Fruit fly (Drosophila melanogaster) whole organism, embryonic: Measurements from ENCODE around the gene T48.
A peak's percentile ranks its signal among the peaks of the same experiment; 100 is the strongest.

ENCODE experiments used
- CG10366 ChIP-seq: fragments of 200-800 bp; sonication (Bioruptor generic); IDR thresholded peaks from 2 replicates; pipeline ENCODE4 v1.3.6; 2022; ENCODE audit warnings: missing biosample characterization, missing genetic modification characterization
- CG10431 ChIP-seq: fragments of 200-800 bp; sonication (Bioruptor generic); optimal IDR thresholded peaks from 3 replicates; lab custom pipeline; 2018; ENCODE audit warnings: missing biosample characterization, mild to moderate bottlenecking, missing genetic modification characterization
- CG11398 ChIP-seq: fragments of 200-800 bp; sonication (Bioruptor generic); optimal IDR thresholded peaks from 2 replicates; lab custom pipeline; 2016; ENCODE audit warnings: missing biosample characterization, missing genetic modification characterization
- CG12071 ChIP-seq: fragments of 200-800 bp; sonication (Bioruptor generic); optimal IDR thresholded peaks from 3 replicates; lab custom pipeline; 2018; ENCODE audit warnings: missing biosample characterization, mild to moderate bottlenecking, missing genetic modification characterization
- CG14965 ChIP-seq: fragments of 200-800 bp; sonication (Bioruptor generic); optimal IDR thresholded peaks from 2 replicates; lab custom pipeline; 2016; ENCODE audit warnings: missing biosample characterization, missing genetic modification characterization, borderline replicate concordance
- CG15269 ChIP-seq: fragments of 200-800 bp; sonication (Bioruptor generic); optimal IDR thresholded peaks from 2 replicates; lab custom pipeline; 2018; ENCODE audit warnings: missing biosample characterization, mild to moderate bottlenecking, missing genetic modification characterization, moderate library complexity
- CG1602 ChIP-seq: fragments of 200-800 bp; sonication (Bioruptor generic); optimal IDR thresholded peaks from 3 replicates; lab custom pipeline; 2016; ENCODE audit warnings: missing biosample characterization, missing genetic modification characterization
- CG17912 ChIP-seq: fragments of 200-800 bp; sonication (Bioruptor generic); optimal IDR thresholded peaks from 2 replicates; lab custom pipeline; 2018; ENCODE audit warnings: missing biosample characterization, mild to moderate bottlenecking, missing genetic modification characterization
- CG2199 ChIP-seq: fragments of 200-800 bp; sonication (Bioruptor generic); IDR thresholded peaks from 3 replicates; pipeline ENCODE4 v1.3.6; 2022; ENCODE audit warnings: missing biosample characterization, missing genetic modification characterization
- CG30020 ChIP-seq: fragments of 200-800 bp; optimal IDR thresholded peaks from 2 replicates; lab custom pipeline; 2019; ENCODE audit warnings: missing biosample characterization, mild to moderate bottlenecking, missing genetic modification characterization, moderate library complexity
- CG31224 ChIP-seq: fragments of 200-800 bp; sonication (Bioruptor generic); IDR thresholded peaks from 2 replicates; pipeline ENCODE4 v1.3.6; 2022; ENCODE audit warnings: missing biosample characterization, missing genetic modification characterization
- CG32532 ChIP-seq: fragments of 200-800 bp; sonication (Bioruptor generic); IDR thresholded peaks from 2 replicates; pipeline ENCODE4 v1.3.6; 2022; ENCODE audit warnings: missing biosample characterization, missing genetic modification characterization
- CG32767 ChIP-seq: fragments of 200-800 bp; sonication (Bioruptor generic); IDR thresholded peaks from 2 replicates; pipeline ENCODE4 v1.3.6; 2022; ENCODE audit warnings: missing biosample characterization, missing genetic modification characterization
- CG34376 ChIP-seq: fragments of 200-800 bp; sonication (Bioruptor generic); optimal IDR thresholded peaks from 2 replicates; lab custom pipeline; 2018; ENCODE audit warnings: missing biosample characterization, mild to moderate bottlenecking, missing genetic modification characterization
- CG3847 ChIP-seq: fragments of 200-800 bp; sonication (Bioruptor generic); IDR thresholded peaks from 2 replicates; pipeline ENCODE4 v1.3.6; 2022; ENCODE audit warnings: missing biosample characterization, missing genetic modification characterization
- CG7357 ChIP-seq: fragments of 200-800 bp; sonication (Bioruptor generic); IDR thresholded peaks from 3 replicates; pipeline ENCODE4 v1.3.6; 2022; ENCODE audit warnings: missing biosample characterization, missing genetic modification characterization
- Camta ChIP-seq: fragments of 200-800 bp; sonication (Bioruptor generic); optimal IDR thresholded peaks from 2 replicates; lab custom pipeline; 2016; ENCODE audit warnings: missing biosample characterization, missing genetic modification characterization
- CkIIα-i1 ChIP-seq: fragments of 200-800 bp; sonication (Bioruptor generic); IDR thresholded peaks from 2 replicates; pipeline ENCODE4 v1.3.6; 2022; ENCODE audit warnings: missing biosample characterization, missing genetic modification characterization
- Dp ChIP-seq: fragments of 200-800 bp; sonication (Bioruptor generic); optimal IDR thresholded peaks from 2 replicates; lab custom pipeline; 2018; ENCODE audit warnings: missing biosample characterization, mild to moderate bottlenecking, missing genetic modification characterization, moderate library complexity
- Ets65A ChIP-seq: fragments of 200-800 bp; sonication (Bioruptor generic); peaks from one replicate; lab custom pipeline; 2016; ENCODE audit warnings: missing biosample characterization, missing genetic modification characterization
- GATAe ChIP-seq: fragments of 200-800 bp; sonication (Bioruptor generic); conservative IDR thresholded peaks from 2 replicates; pipeline ENCODE4 v1.3.6; 2022; ENCODE audit warnings: missing biosample characterization, missing genetic modification characterization
- H15 ChIP-seq: fragments of 200-800 bp; sonication (Bioruptor generic); IDR thresholded peaks from 3 replicates; pipeline ENCODE4 v1.3.6; 2022; ENCODE audit warnings: missing biosample characterization, missing genetic modification characterization
- HHEX ChIP-seq: fragments of 200-800 bp; sonication (Bioruptor generic); optimal IDR thresholded peaks from 3 replicates; lab custom pipeline; 2017; ENCODE audit warnings: missing biosample characterization, mild to moderate bottlenecking, missing genetic modification characterization, missing genetic modification reagents
- Hr39 ChIP-seq: fragments of >200 bp; optimal IDR thresholded peaks from 2 replicates; lab custom pipeline; 2017
- Hr78 ChIP-seq, 2 experiments: fragments of 200-800 bp in 1 of 2; fragments of >200 bp in 1 of 2; sonication (Bioruptor generic) in 1 of 2; optimal IDR thresholded peaks; 2 replicates each; lab custom pipeline; 2017 to 2019; ENCODE audit warnings: missing biosample characterization in 2 of 2, missing genetic modification characterization in 2 of 2, mild to moderate bottlenecking in 1 of 2, moderate library complexity in 1 of 2
- Hsf ChIP-seq: fragments of 200-800 bp; sonication (Bioruptor generic); optimal IDR thresholded peaks from 3 replicates; lab custom pipeline; 2016; ENCODE audit warnings: missing biosample characterization, missing genetic modification characterization
- Lim3 ChIP-seq: fragments of 200-800 bp; sonication (Bioruptor generic); IDR thresholded peaks from 2 replicates; pipeline ENCODE4 v1.3.6; 2022; ENCODE audit warnings: missing biosample characterization, missing genetic modification characterization
- Scr ChIP-seq: fragments of 200-800 bp; sonication (Bioruptor generic); IDR thresholded peaks from 2 replicates; pipeline ENCODE4 v1.3.6; 2022; ENCODE audit warnings: missing biosample characterization, missing genetic modification characterization; ENCODE audit not compliant: partially characterized antibody
- Sin3A ChIP-seq: fragments of >200 bp; optimal IDR thresholded peaks from 2 replicates; lab custom pipeline; 2018
- Xrp1 ChIP-seq: fragments of 200-800 bp; sonication (Bioruptor generic); IDR thresholded peaks from 2 replicates; pipeline ENCODE4 v1.3.6; 2022; ENCODE audit warnings: missing biosample characterization, missing genetic modification characterization
- YL-1 ChIP-seq: fragments of 200-800 bp; sonication (Bioruptor generic); optimal IDR thresholded peaks from 3 replicates; lab custom pipeline; 2017; ENCODE audit warnings: missing biosample characterization, mild to moderate bottlenecking, missing genetic modification characterization
- ac ChIP-seq: fragments of 200-800 bp; sonication (Bioruptor generic); optimal IDR thresholded peaks from 3 replicates; lab custom pipeline; 2017; ENCODE audit warnings: missing biosample characterization, mild to moderate bottlenecking, missing genetic modification characterization
- btn ChIP-seq: fragments of 200-800 bp; sonication (Bioruptor generic); optimal IDR thresholded peaks from 2 replicates; lab custom pipeline; 2016; ENCODE audit warnings: missing biosample characterization, missing genetic modification characterization
- cato ChIP-seq: fragments of 200-800 bp; sonication (Bioruptor generic); optimal IDR thresholded peaks from 2 replicates; lab custom pipeline; 2016; ENCODE audit warnings: missing biosample characterization, missing genetic modification characterization, borderline replicate concordance
- croc ChIP-seq: fragments of 200-800 bp; sonication (Bioruptor generic); conservative IDR thresholded peaks from 3 replicates; pipeline ENCODE4 v1.3.6; 2022; ENCODE audit warnings: missing biosample characterization, missing genetic modification characterization
- emc ChIP-seq: fragments of 200-800 bp; sonication (Bioruptor generic); optimal IDR thresholded peaks from 2 replicates; lab custom pipeline; 2016; ENCODE audit warnings: missing biosample characterization, missing genetic modification characterization
- gce ChIP-seq: fragments of 200-800 bp; sonication (Bioruptor generic); IDR thresholded peaks from 3 replicates; pipeline ENCODE4 v1.3.6; 2022; ENCODE audit warnings: missing biosample characterization, missing genetic modification characterization
- gcm ChIP-seq: fragments of 200-800 bp; sonication (Bioruptor generic); optimal IDR thresholded peaks from 2 replicates; lab custom pipeline; 2019; ENCODE audit warnings: missing biosample characterization, mild to moderate bottlenecking, missing genetic modification characterization, moderate library complexity
- gem ChIP-seq: fragments of 200-800 bp; sonication (Bioruptor generic); optimal IDR thresholded peaks from 2 replicates; lab custom pipeline; 2019; ENCODE audit warnings: missing biosample characterization, mild to moderate bottlenecking, missing genetic modification characterization, moderate library complexity
- gro ChIP-seq: fragments of 200-800 bp; sonication (Bioruptor generic); optimal IDR thresholded peaks from 2 replicates; lab custom pipeline; 2016; ENCODE audit warnings: missing biosample characterization, missing genetic modification characterization
- jigr1 ChIP-seq: fragments of 200-800 bp; sonication (Bioruptor generic); IDR thresholded peaks from 3 replicates; pipeline ENCODE4 v1.3.6; 2022; ENCODE audit warnings: missing biosample characterization, missing genetic modification characterization
- kay ChIP-seq: fragments of 200-800 bp; sonication (Bioruptor generic); optimal IDR thresholded peaks from 2 replicates; lab custom pipeline; 2016; ENCODE audit warnings: missing biosample characterization, missing genetic modification characterization
- otp ChIP-seq: fragments of 200-800 bp; sonication (Bioruptor generic); IDR thresholded peaks from 3 replicates; pipeline ENCODE4, ENCODE4 v1.3.6; 2022; ENCODE audit warnings: missing biosample characterization, missing genetic modification characterization
- stc ChIP-seq: fragments of 200-800 bp; sonication (Bioruptor generic); IDR thresholded peaks from 2 replicates; pipeline ENCODE4 v1.3.6; 2022; ENCODE audit warnings: missing biosample characterization, missing genetic modification characterization
- trem ChIP-seq: fragments of 200-800 bp; optimal IDR thresholded peaks from 3 replicates; lab custom pipeline; 2019; ENCODE audit warnings: missing biosample characterization, mild to moderate bottlenecking, missing genetic modification characterization, moderate library complexity
- zen2 ChIP-seq: fragments of 200-800 bp; sonication (Bioruptor generic); IDR thresholded peaks from 3 replicates; pipeline ENCODE4 v1.3.6; 2022; ENCODE audit warnings: missing biosample characterization, missing genetic modification characterization; ENCODE audit not compliant: partially characterized antibody

The T48 gene

DNA sequence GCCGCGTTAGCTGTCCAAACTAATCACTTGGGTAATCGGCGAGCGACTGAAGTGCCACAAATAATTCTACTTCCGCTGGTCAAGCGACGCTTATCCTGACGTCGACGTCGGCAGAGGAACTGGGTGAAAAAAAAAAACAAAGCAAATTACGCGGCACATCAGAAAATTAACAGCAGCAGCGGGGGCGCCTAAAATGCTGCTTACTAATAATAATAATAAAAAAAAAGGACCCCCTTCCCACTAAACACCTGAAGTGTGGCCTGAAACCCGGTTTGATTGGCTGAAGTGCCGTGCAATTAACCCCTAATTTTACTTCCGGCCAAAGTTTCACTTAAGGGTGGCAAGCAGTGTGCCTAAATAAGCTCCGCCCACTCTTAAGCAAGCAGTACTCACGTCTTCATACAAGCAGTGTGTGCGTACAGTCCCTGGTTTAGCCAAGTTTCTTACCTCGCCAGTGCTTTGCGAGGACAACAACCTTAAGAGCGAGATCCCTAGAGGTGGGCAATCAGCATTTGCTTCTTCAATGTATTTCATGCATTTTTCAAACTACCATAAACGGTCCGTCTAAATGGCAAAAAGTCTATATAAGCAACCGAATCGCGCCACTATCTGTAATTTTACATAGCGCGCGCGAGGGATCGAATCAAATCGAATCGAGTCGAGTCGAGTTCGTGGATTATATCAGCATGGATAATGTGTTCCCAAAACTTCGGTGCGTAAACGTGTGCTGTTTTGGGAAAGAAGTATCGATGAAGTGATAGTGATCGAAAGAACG lies at the start of gene T48, which contains the start of gene ro (continued):
- TF ChIP-seq Camta (GFP tag; lab: Kevin White, UChicago) (peak; percentile 22), jigr1 (GFP tag; lab: Robert Waterston, UW) (no peak), CG31224 (no peak), gro (GFP tag; lab: Kevin White, UChicago) (peak; percentile 79), CG17912 (GFP tag; lab: Kevin White, UChicago) (peak; percentile 63), Hr78 (GFP tag; optimal IDR thresholded peaks at IDR 0.05; lab: Kevin White, UChicago) (peak in 1 of 2 experiments; percentile 33), CG1602 (GFP tag; lab: Kevin White, UChicago) (no peak), gcm (peak; percentile 5), YL-1 (no peak), Xrp1 (GFP tag; lab: Robert Waterston, UW) (0 out of 2 replicates have a peak, but pooled peaks have one; percentile 12), CG14965 (no peak), otp (no peak), Sin3A (lab: Kevin White, UChicago) (peak; percentile 79), CG32767 (no peak), croc (GFP tag; lab: Robert Waterston, UW) (no peak), emc (GFP tag; lab: Kevin White, UChicago) (no peak), CG7357 (GFP tag; lab: Robert Waterston, UW) (no peak), H15 (peak; percentile 36; the same call in 1 of the 3 replicates), gce (no peak), CG12071 (GFP tag; lab: Kevin White, UChicago) (peak; percentile 54), zen2 (GFP tag; lab: Robert Waterston, UW) (no peak), CG10431 (GFP tag; lab: Kevin White, UChicago) (no peak), btn (peak; percentile 13), Lim3 (GFP tag; lab: Robert Waterston, UW) (no peak), CG10366 (GFP tag; lab: Robert Waterston, UW) (peak; percentile 10; the same call in 1 of the 2 replicates), CG34376 (GFP tag; lab: Kevin White, UChicago) (peak; percentile 62), GATAe (no peak), CG15269 (tag; lab: Kevin White, UChicago) (peak; percentile 1), CG32532 (GFP tag; lab: Robert Waterston, UW) (no peak; the same call in none of the 2 replicates), gem (peak; percentile 44), Hsf (GFP tag; lab: Kevin White, UChicago) (peak; percentile 61), ac (no peak), Ets65A (peak; percentile 93), CG30020 (tag; lab: Kevin White, UChicago) (peak; percentile 5), CG11398 (GFP tag; lab: Kevin White, UChicago) (no peak), CG2199 (GFP tag; lab: Robert Waterston, UW) (0 out of 3 replicates have a peak, but pooled peaks have one; percentile 58), Dp (GFP tag; lab: Kevin White, UChicago) (peak; percentile 80), stc (GFP tag; lab: Robert Waterston, UW) (no peak), Scr (GFP tag; lab: Robert Waterston, UW) (peak; percentile 65), Hr39 (lab: Kevin White, UChicago) (no peak), kay (GFP tag; lab: Kevin White, UChicago) (peak; percentile 16), trem (peak; percentile 84), cato (GFP tag; lab: Kevin White, UChicago) (no peak), CG3847 (GFP tag; lab: Robert Waterston, UW) (peak; percentile 69), HHEX (GFP tag; lab: Kevin White, UChicago) (no peak), CkIIα-i1 (GFP tag; lab: Robert Waterston, UW) (no peak)
